Worm (Caenorhabditis elegans) whole organism, mixed stage, embryonic: Measurements from ENCODE around the gene F39H12.3.
A peak's percentile ranks its signal among the peaks of the same experiment; 100 is the strongest.

Source experiments
- M03D4.4 ChIP-seq: sonication (generic microtip); optimal IDR thresholded peaks from 2 replicates; lab custom pipeline; 2017; ENCODE audit warnings: mild to moderate bottlenecking, missing genetic modification characterization, missing compliant biosample characterization
- bed-3 ChIP-seq: fragments of 200-800 bp; sonication (Bioruptor generic); optimal IDR thresholded peaks from 3 replicates; lab custom pipeline; 2018; ENCODE audit warnings: mild to moderate bottlenecking, missing genetic modification characterization, moderate library complexity, missing compliant biosample characterization
- ceh-39 ChIP-seq: fragments of 150-350 bp; optimal IDR thresholded peaks from 2 replicates; lab custom pipeline; 2014; ENCODE audit warnings: missing biosample characterization, missing genetic modification characterization
- ceh-43 ChIP-seq: fragments of 200-800 bp; sonication (Bioruptor generic); optimal IDR thresholded peaks from 2 replicates; lab custom pipeline; 2018; ENCODE audit warnings: mild to moderate bottlenecking, missing genetic modification characterization, moderate library complexity, missing compliant biosample characterization
- ceh-83 ChIP-seq: fragments of 200-800 bp; sonication (Bioruptor generic); optimal IDR thresholded peaks from 2 replicates; lab custom pipeline; 2018; ENCODE audit warnings: mild to moderate bottlenecking, missing genetic modification characterization, missing compliant biosample characterization
- ces-1 ChIP-seq: fragments of 150-350 bp; optimal IDR thresholded peaks from 2 replicates; lab custom pipeline; 2014; ENCODE audit warnings: missing biosample characterization, missing genetic modification reagents, missing genetic modification characterization
- cnd-1 ChIP-seq: fragments of 200-800 bp; sonication (Bioruptor generic); optimal IDR thresholded peaks from 2 replicates; lab custom pipeline; 2018; ENCODE audit warnings: mild to moderate bottlenecking, missing genetic modification characterization, missing compliant biosample characterization
- drap-1 ChIP-seq: fragments of 200-800 bp; sonication (Bioruptor generic); optimal IDR thresholded peaks from 3 replicates; lab custom pipeline; 2018; ENCODE audit warnings: mild to moderate bottlenecking, missing genetic modification characterization, missing compliant biosample characterization
- elt-1 ChIP-seq: sonication (generic microtip); optimal IDR thresholded peaks from 2 replicates; lab custom pipeline; 2017; ENCODE audit warnings: missing genetic modification characterization, mild to moderate bottlenecking, missing compliant biosample characterization, antibody characterized with exemption, moderate library complexity, borderline replicate concordance; ENCODE audit not compliant: insufficient read depth
- elt-3 ChIP-seq: fragments of 150-350 bp; optimal IDR thresholded peaks from 2 replicates; lab custom pipeline; 2014; ENCODE audit warnings: missing biosample characterization, missing genetic modification characterization
- flh-1 ChIP-seq: fragments of 200-800 bp; sonication (Bioruptor generic); optimal IDR thresholded peaks from 2 replicates; lab custom pipeline; 2018; ENCODE audit warnings: mild to moderate bottlenecking, missing genetic modification characterization, moderate library complexity, missing compliant biosample characterization
- ham-2 ChIP-seq: fragments of 200-800 bp; sonication (Bioruptor generic); optimal IDR thresholded peaks from 2 replicates; lab custom pipeline; 2018; ENCODE audit warnings: mild to moderate bottlenecking, missing genetic modification characterization, missing compliant biosample characterization
- hlh-1 ChIP-seq: fragments of 150-350 bp; optimal IDR thresholded peaks from 2 replicates; lab custom pipeline; 2014; ENCODE audit warnings: missing biosample characterization, missing genetic modification reagents, missing genetic modification characterization
- lin-13 ChIP-seq: fragments of 150-350 bp; optimal IDR thresholded peaks from 2 replicates; lab custom pipeline; 2014; ENCODE audit warnings: missing biosample characterization, missing genetic modification characterization
- lin-32 ChIP-seq: fragments of 200-800 bp; sonication (Bioruptor generic); optimal IDR thresholded peaks from 2 replicates; lab custom pipeline; 2018; ENCODE audit warnings: mild to moderate bottlenecking, missing genetic modification characterization, missing compliant biosample characterization
- lsy-2 ChIP-seq: fragments of 150-350 bp; optimal IDR thresholded peaks from 2 replicates; lab custom pipeline; 2014; ENCODE audit warnings: missing biosample characterization, missing genetic modification characterization
- mab-5 ChIP-seq: fragments of 150-350 bp; optimal IDR thresholded peaks from 2 replicates; lab custom pipeline; 2014; ENCODE audit warnings: missing biosample characterization, missing genetic modification characterization
- mep-1 ChIP-seq: fragments of 150-350 bp; optimal IDR thresholded peaks from 2 replicates; lab custom pipeline; 2017; ENCODE audit warnings: missing biosample characterization, missing genetic modification reagents, missing genetic modification characterization, inconsistent platforms
- mls-2 ChIP-seq: sonication (generic microtip); optimal IDR thresholded peaks from 2 replicates; lab custom pipeline; 2016; ENCODE audit warnings: mild to moderate bottlenecking, missing genetic modification characterization, moderate library complexity, missing compliant biosample characterization
- nhr-12 ChIP-seq: fragments of 150-350 bp; optimal IDR thresholded peaks from 2 replicates; lab custom pipeline; 2014; ENCODE audit warnings: missing biosample characterization, missing genetic modification characterization
- nhr-2 ChIP-seq: fragments of 150-350 bp; optimal IDR thresholded peaks from 2 replicates; lab custom pipeline; 2014; ENCODE audit warnings: missing biosample characterization, missing genetic modification characterization
- nhr-237 ChIP-seq: fragments of 150-350 bp; optimal IDR thresholded peaks from 2 replicates; lab custom pipeline; 2014; ENCODE audit warnings: missing biosample characterization, missing genetic modification characterization
- nhr-28 ChIP-seq: fragments of 150-350 bp; optimal IDR thresholded peaks from 2 replicates; lab custom pipeline; 2014; ENCODE audit warnings: missing biosample characterization, missing genetic modification characterization
- nhr-76 ChIP-seq: sonication (generic microtip); optimal IDR thresholded peaks from 2 replicates; lab custom pipeline; 2017; ENCODE audit warnings: missing biosample characterization, missing genetic modification characterization
- pha-4 ChIP-seq: fragments of 150-350 bp; optimal IDR thresholded peaks from 2 replicates; lab custom pipeline; 2018; ENCODE audit warnings: missing biosample characterization, missing genetic modification reagents, missing genetic modification characterization
- sem-2 ChIP-seq: fragments of 200-800 bp; sonication (Bioruptor generic); optimal IDR thresholded peaks from 2 replicates; lab custom pipeline; 2018; ENCODE audit warnings: mild to moderate bottlenecking, missing genetic modification characterization, missing compliant biosample characterization
- snpc-4 ChIP-seq: fragments of 150-350 bp; optimal IDR thresholded peaks from 2 replicates; lab custom pipeline; 2014; ENCODE audit warnings: missing biosample characterization, missing genetic modification characterization
- sptf-1 ChIP-seq: sonication (generic microtip); optimal IDR thresholded peaks from 2 replicates; lab custom pipeline; 2017; ENCODE audit warnings: mild to moderate bottlenecking, missing genetic modification characterization, moderate library complexity, missing compliant biosample characterization
- tbx-8 ChIP-seq: fragments of 200-800 bp; sonication (Bioruptor generic); optimal IDR thresholded peaks from 2 replicates; lab custom pipeline; 2018; ENCODE audit warnings: mild to moderate bottlenecking, missing genetic modification characterization, moderate library complexity, missing compliant biosample characterization
- unc-120 ChIP-seq: sonication (generic microtip); optimal IDR thresholded peaks from 2 replicates; lab custom pipeline; 2017; ENCODE audit warnings: missing genetic modification characterization, missing compliant biosample characterization; ENCODE audit not compliant: poor library complexity, severe bottlenecking
- unc-39 ChIP-seq: fragments of 150-350 bp; optimal IDR thresholded peaks from 2 replicates; lab custom pipeline; 2014; ENCODE audit warnings: missing biosample characterization, missing genetic modification characterization
- unc-62 ChIP-seq: fragments of 150-350 bp; optimal IDR thresholded peaks from 2 replicates; lab custom pipeline; 2014; ENCODE audit warnings: missing biosample characterization, missing genetic modification reagents, missing genetic modification characterization
- zip-8 ChIP-seq: fragments of 150-350 bp; optimal IDR thresholded peaks from 2 replicates; lab custom pipeline; 2014; ENCODE audit warnings: missing biosample characterization, missing genetic modification characterization
- ztf-11 ChIP-seq: fragments of 150-350 bp; optimal IDR thresholded peaks from 2 replicates; lab custom pipeline; 2014; ENCODE audit warnings: missing biosample characterization, missing genetic modification characterization

Gene F39H12.3

ce11 chrX:873634-874033 is 32.3 kb upstream of the F39H12.3 start:
- no peak for TF ChIP-seq elt-1 (tag; lab: Kevin White, UChicago)
- no peak for TF ChIP-seq nhr-12 (tag; lab: Kevin White, UChicago)
- no peak for TF ChIP-seq ham-2 (GFP tag; lab: Kevin White, UChicago)

ce11 chrX:871957-872715 is 30.8 kb upstream of the F39H12.3 start, which contains the start of gene F56F10.1:
F56F10.1 (plus strand) TSS chrX:872603.
- TF ChIP-seq mab-5 (tag; lab: Kevin White, UChicago) (no peak), ceh-39 (no peak), hlh-1 (tag; lab: Kevin White, UChicago) (no peak), cnd-1 (tag; lab: Kevin White, UChicago) (no peak), nhr-76 (tag; lab: Kevin White, UChicago) (no peak), drap-1 (no peak), snpc-4 (tag; lab: Kevin White, UChicago) (no peak), ham-2 (GFP tag; lab: Kevin White, UChicago) (no peak), ztf-11 (no peak), ceh-43 (GFP tag; lab: Kevin White, UChicago) (no peak)

DNA sequence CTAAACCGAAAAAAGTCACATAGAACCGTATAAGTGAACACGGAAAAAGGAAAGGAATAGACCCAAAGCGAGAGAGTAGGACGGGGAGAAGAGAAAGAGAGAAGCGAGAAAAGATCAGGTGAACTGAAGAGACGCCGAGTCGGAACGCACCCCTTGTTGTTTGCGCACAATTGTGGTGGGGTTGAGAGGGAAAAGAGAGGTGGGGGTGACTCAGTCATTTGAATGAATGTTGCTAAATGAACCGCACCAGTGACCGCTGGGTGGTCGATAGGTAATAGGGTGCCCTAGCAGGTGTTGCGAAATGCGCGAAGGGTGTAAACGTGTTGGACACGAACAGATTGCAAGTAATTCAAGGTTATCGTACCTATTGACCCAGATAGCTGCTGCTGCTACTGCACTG is 29.7 kb upstream of the F39H12.3 start, which contains the start of gene lgl-1:
Gene lgl-1 (minus strand): TSS at position 70 of the 400 bp plus-strand sequence.
- TF ChIP-seq snpc-4 (tag; lab: Kevin White, UChicago) (no peak), sem-2 (GFP tag; lab: Kevin White, UChicago) (no peak), unc-39 (tag; lab: Kevin White, UChicago) (no peak), mep-1 (tag; lab: Kevin White, UChicago) (peak; percentile 12), ceh-83 (no peak), ceh-43 (GFP tag; lab: Kevin White, UChicago) (no peak), tbx-8 (GFP tag; lab: Kevin White, UChicago) (no peak), ham-2 (GFP tag; lab: Kevin White, UChicago) (peak; percentile 60), pha-4 (tag; lab: Kevin White, UChicago) (peak; percentile 11), lin-32 (GFP tag; lab: Kevin White, UChicago) (no peak), elt-1 (tag; lab: Kevin White, UChicago) (no peak), nhr-237 (tag; lab: Kevin White, UChicago) (no peak), bed-3 (GFP tag; lab: Kevin White, UChicago) (no peak), nhr-12 (tag; lab: Kevin White, UChicago) (no peak), hlh-1 (tag; lab: Kevin White, UChicago) (peak; percentile 67), ces-1 (GFP tag; lab: Kevin White, UChicago) (no peak), flh-1 (GFP tag; lab: Kevin White, UChicago) (no peak), unc-62 (GFP tag; lab: Kevin White, UChicago) (no peak), mls-2 (peak; percentile 76), nhr-2 (tag; lab: Kevin White, UChicago) (peak; percentile 95), unc-120 (tag; lab: Kevin White, UChicago) (no peak), zip-8 (tag; lab: Kevin White, UChicago) (no peak), lsy-2 (tag; lab: Kevin White, UChicago) (peak; percentile 4), lin-13 (tag; lab: Kevin White, UChicago) (peak; percentile 17), nhr-28 (no peak), drap-1 (peak; percentile 53), cnd-1 (tag; lab: Kevin White, UChicago) (peak; percentile 67), ceh-39 (no peak), sptf-1 (peak; percentile 13), nhr-76 (tag; lab: Kevin White, UChicago) (no peak)

ce11 chrX:865214-865613 is 23.9 kb upstream of the F39H12.3 start:
- TF ChIP-seq mab-5 (tag; lab: Kevin White, UChicago) (no peak), lin-32 (GFP tag; lab: Kevin White, UChicago) (no peak), nhr-12 (tag; lab: Kevin White, UChicago) (no peak), ceh-39 (no peak), ham-2 (GFP tag; lab: Kevin White, UChicago) (no peak), ztf-11 (no peak), hlh-1 (tag; lab: Kevin White, UChicago) (no peak), sem-2 (GFP tag; lab: Kevin White, UChicago) (no peak), lin-13 (tag; lab: Kevin White, UChicago) (no peak), nhr-28 (no peak), unc-62 (GFP tag; lab: Kevin White, UChicago) (no peak), elt-3 (tag; lab: Kevin White, UChicago) (no peak), tbx-8 (GFP tag; lab: Kevin White, UChicago) (no peak), nhr-76 (tag; lab: Kevin White, UChicago) (no peak), M03D4.4 (no peak)
- TF ChIP-seq, all 35 proteins: peak for 0
